Fruit fly (Drosophila melanogaster) whole organism: Measurements from ENCODE around the gene CG7110.

ENCODE experiments used
- psq ChIP-seq: fragments of >200 bp; optimal IDR thresholded peaks from 2 replicates; lab custom pipeline; 2017
- usp ChIP-seq: fragments of >200 bp; optimal IDR thresholded peaks from 2 replicates; lab custom pipeline; 2017; ENCODE audit warnings: missing biosample characterization, missing genetic modification characterization, mixed read lengths

DNA sequence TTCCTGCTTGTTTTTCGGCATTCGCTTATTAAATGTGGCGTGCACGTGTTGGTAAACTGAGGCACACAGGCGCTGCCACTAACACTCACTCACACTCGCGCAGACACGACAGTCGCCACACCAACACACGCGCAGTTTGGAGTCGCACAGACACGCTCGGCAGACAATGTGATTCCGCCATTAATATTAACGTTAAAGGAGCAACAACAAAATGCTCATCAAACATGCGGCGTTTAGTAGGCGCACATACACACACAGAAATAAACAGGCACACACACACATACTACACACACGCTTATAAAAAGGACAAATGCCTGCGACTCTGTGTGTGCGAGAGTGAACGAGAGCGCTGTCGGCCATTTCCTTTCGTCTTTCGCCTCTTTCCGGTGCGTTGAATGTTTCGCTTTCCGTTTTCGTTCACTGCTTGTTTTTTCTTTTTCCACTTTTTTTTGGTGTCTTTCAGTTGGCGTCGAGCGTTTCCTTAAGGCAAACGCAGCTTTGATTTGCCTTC lies 58.3 kb downstream of the CG7110 start, which contains the start of gene CG42809:
- TF ChIP-seq psq (lab: Kevin White, UChicago) (no peak), usp (GFP tag; lab: Kevin White, UChicago) (no peak)
